Fruit fly (Drosophila melanogaster) whole organism, adult: ENCODE measurements around the gene CG18233.

Experiments
- CG11617 ChIP-seq: fragments of 200-800 bp; sonication (Bioruptor generic); optimal IDR thresholded peaks from 2 replicates; lab custom pipeline; 2017; ENCODE audit warnings: mild to moderate bottlenecking, missing biosample characterization, missing genetic modification reagents, missing genetic modification characterization
- CG12768 ChIP-seq: fragments of 200-800 bp; sonication (Bioruptor generic); optimal IDR thresholded peaks from 2 replicates; lab custom pipeline; 2017; ENCODE audit warnings: missing biosample characterization, missing genetic modification characterization, mild to moderate bottlenecking, moderate library complexity, missing genetic modification reagents
- CG14711 ChIP-seq: fragments of 200-800 bp; sonication (Bioruptor generic); optimal IDR thresholded peaks from 2 replicates; lab custom pipeline; 2018; ENCODE audit warnings: missing biosample characterization, mild to moderate bottlenecking, missing genetic modification characterization, moderate library complexity
- CG1620 ChIP-seq: fragments of 200-800 bp; sonication (Bioruptor generic); optimal IDR thresholded peaks from 2 replicates; lab custom pipeline; 2016; ENCODE audit warnings: missing biosample characterization, missing genetic modification characterization
- CG33017 ChIP-seq: fragments of 200-800 bp; sonication (Bioruptor generic); optimal IDR thresholded peaks from 2 replicates; lab custom pipeline; 2018; ENCODE audit warnings: missing biosample characterization, mild to moderate bottlenecking, missing genetic modification characterization, moderate library complexity
- CG5204 ChIP-seq: fragments of 200-800 bp; sonication (Bioruptor generic); optimal IDR thresholded peaks from 2 replicates; lab custom pipeline; 2016; ENCODE audit warnings: missing biosample characterization, missing genetic modification characterization
- CG7045 ChIP-seq: fragments of 200-800 bp; sonication (Bioruptor generic); optimal IDR thresholded peaks from 2 replicates; lab custom pipeline; 2017; ENCODE audit warnings: missing biosample characterization, mild to moderate bottlenecking, missing genetic modification characterization
- CG7101 ChIP-seq: fragments of 200-800 bp; sonication (Bioruptor generic); optimal IDR thresholded peaks from 2 replicates; lab custom pipeline; 2018; ENCODE audit warnings: missing biosample characterization, mild to moderate bottlenecking, missing genetic modification characterization, moderate library complexity
- Clk ChIP-seq: fragments of 200-800 bp; sonication (Bioruptor generic); optimal IDR thresholded peaks from 2 replicates; lab custom pipeline; 2017; ENCODE audit warnings: missing biosample characterization, missing genetic modification characterization
- Crg-1 ChIP-seq: fragments of 200-800 bp; sonication (Bioruptor generic); optimal IDR thresholded peaks from 2 replicates; lab custom pipeline; 2016; ENCODE audit warnings: missing biosample characterization, missing genetic modification characterization
- Hr96 ChIP-seq: fragments of 200-800 bp; sonication (Bioruptor generic); optimal IDR thresholded peaks from 2 replicates; lab custom pipeline; 2016; ENCODE audit warnings: missing biosample characterization, missing genetic modification characterization
- Mnt ChIP-seq: fragments of 200-800 bp; sonication (Bioruptor generic); optimal IDR thresholded peaks from 2 replicates; lab custom pipeline; 2016; ENCODE audit warnings: missing biosample characterization, mild to moderate bottlenecking, missing genetic modification characterization
- bab1 ChIP-seq: fragments of 200-800 bp; sonication (Bioruptor generic); optimal IDR thresholded peaks from 3 replicates; lab custom pipeline; 2019; ENCODE audit warnings: missing biosample characterization, mild to moderate bottlenecking, missing genetic modification characterization, moderate library complexity
- cic ChIP-seq: fragments of 200-800 bp; sonication (Bioruptor generic); optimal IDR thresholded peaks from 2 replicates; lab custom pipeline; 2017; ENCODE audit warnings: missing biosample characterization, mild to moderate bottlenecking, missing genetic modification characterization, moderate library complexity
- cnc ChIP-seq, 2 experiments: fragments of >200 bp; optimal IDR thresholded peaks; 2 replicates each; lab custom pipeline; 2017
- kay ChIP-seq: fragments of 200-800 bp; sonication (Bioruptor generic); peaks from one replicate; lab custom pipeline; 2016; ENCODE audit warnings: missing biosample characterization, missing genetic modification characterization, borderline replicate concordance
- ovo ChIP-seq: fragments of 200-800 bp; sonication (Bioruptor generic); optimal IDR thresholded peaks from 2 replicates; lab custom pipeline; 2016; ENCODE audit warnings: missing biosample characterization, missing genetic modification characterization
- pad ChIP-seq: fragments of 200-800 bp; sonication (Bioruptor generic); optimal IDR thresholded peaks from 3 replicates; lab custom pipeline; 2017; ENCODE audit warnings: missing biosample characterization, missing genetic modification characterization, mild to moderate bottlenecking, moderate library complexity, missing genetic modification reagents
- tj ChIP-seq: fragments of 200-800 bp; sonication (Bioruptor generic); optimal IDR thresholded peaks from 3 replicates; lab custom pipeline; 2017; ENCODE audit warnings: missing biosample characterization, mild to moderate bottlenecking, missing genetic modification characterization, moderate library complexity
- toe ChIP-seq: fragments of 200-800 bp; sonication (Bioruptor generic); optimal IDR thresholded peaks from 2 replicates; lab custom pipeline; 2016; ENCODE audit warnings: missing biosample characterization, missing genetic modification characterization

Gene CG18233

DNA sequence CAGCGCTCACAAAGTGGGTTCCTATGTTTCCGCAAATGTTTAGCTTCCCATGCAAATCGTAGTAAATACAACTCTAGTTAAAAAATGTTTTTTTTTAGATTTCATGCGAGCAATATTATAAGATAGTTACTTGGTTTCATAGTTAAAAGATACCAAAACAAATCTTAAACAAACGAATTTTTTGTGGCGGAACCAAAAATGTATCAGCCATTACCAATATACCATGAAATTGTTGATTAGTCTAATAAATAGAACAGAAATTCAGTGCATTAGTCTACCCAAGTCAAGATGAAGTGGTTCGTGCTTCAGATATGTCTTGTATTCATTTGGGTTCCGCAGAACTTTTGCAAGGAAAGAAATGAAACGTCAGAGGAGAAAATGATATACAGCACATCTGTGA is 6.3 kb downstream of the CG18233 start, which contains the start of gene CG32199:
Gene CG32199 (plus strand): TSS at position 301 of the 400 bp plus-strand sequence.
- TF ChIP-seq cic (GFP tag; lab: Kevin White, UChicago): no peak
- no peak for TF ChIP-seq CG33017
- TF ChIP-seq CG12768 (GFP tag; lab: Kevin White, UChicago): no peak
- TF ChIP-seq CG11617: no peak
- no peak for TF ChIP-seq cnc (optimal IDR thresholded peaks at IDR 0.05; lab: Kevin White, UChicago)
- TF ChIP-seq Mnt (GFP tag; lab: Kevin White, UChicago): no peak
- TF ChIP-seq toe (GFP tag; lab: Kevin White, UChicago): no peak
- no peak for TF ChIP-seq Clk (GFP tag; lab: Kevin White, UChicago)
- TF ChIP-seq tj: no peak
- no peak for TF ChIP-seq CG5204 (GFP tag; lab: Kevin White, UChicago)
- no peak for TF ChIP-seq pad
- no peak for TF ChIP-seq CG7101 (tag; lab: Kevin White, UChicago)

DNA sequence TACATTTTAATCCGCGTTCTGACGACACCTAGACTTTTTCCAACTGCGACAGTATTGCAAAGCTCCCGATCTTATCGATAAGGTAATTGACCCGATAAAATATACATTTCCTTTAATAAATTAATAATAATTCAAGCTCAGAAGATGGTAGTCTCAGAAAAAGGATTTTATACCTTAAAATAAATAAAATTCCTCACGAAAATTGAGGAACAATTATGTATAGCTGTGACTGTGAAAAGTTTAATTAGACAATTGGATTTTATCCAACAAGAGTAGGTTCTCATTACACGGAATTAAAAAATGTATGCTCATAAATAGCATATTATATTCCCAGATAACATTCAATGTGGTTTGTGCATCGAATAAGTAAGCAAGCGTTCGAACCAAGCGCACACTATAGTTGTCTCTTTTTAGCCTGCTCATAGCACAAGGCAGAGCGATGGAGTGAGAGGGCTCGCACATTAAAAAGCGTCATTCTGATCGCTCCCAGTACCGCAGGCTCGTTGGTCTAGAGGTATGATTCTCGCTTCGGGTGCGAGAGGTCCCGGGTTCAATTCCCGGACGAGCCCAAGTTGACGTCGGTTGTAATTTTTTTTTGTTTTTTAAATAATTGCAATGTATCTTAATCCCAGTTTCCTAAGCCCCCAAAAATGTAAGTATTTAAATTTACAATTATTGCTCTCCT is 12.8 kb downstream of the CG18233 start, which contains the start of the genes CG13380 and CG4174:
Gene CG13380 (minus strand): TSS at position 51 of the 685 bp plus-strand sequence.
Gene CG4174 (minus strand): TSS at position 51 of the 685 bp plus-strand sequence.
- TF ChIP-seq cic (GFP tag; lab: Kevin White, UChicago): no peak
- TF ChIP-seq pad: peak; percentile 11
- peak; percentile 47 for TF ChIP-seq bab1 (GFP tag; lab: Kevin White, UChicago)
- TF ChIP-seq CG7045 (GFP tag; lab: Kevin White, UChicago): no peak
- TF ChIP-seq ovo (GFP tag; lab: Kevin White, UChicago): no peak

DNA sequence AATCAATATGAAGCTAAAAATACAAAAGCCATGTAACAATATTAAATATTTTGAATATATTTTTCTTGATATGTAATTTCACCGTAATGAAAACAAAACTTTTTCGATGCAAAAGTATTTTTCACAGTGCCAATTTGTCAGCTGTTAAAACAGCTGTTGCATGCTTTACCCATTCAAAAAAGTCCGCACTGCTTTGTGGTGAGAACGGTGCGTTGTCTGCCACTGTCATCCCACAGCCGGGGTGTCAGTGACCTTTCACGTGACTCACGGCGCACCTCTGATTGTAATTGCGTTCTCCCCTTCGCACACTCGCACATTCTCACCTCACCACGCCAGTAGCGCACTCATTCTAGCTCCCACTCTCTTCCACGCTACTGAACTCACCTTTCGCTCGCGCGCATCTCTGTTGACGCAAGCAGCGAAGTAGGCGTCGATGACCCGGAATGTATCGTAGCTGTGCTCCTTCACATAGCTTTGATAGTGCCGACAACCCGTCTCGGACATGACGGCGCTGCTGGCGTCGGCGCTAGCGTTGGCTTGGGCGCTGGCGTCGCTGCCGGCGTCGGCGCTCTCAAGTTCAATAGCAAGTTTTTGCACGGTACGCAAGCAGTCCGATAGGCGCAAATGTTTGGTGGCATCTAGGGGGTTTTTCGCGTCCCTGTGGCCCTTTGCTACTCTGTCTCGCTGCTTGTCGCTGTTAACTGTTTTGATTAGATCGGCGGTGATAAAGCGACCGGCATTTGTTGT is 15.9 kb downstream of the CG18233 start:
- no peak for TF ChIP-seq kay
- no peak for TF ChIP-seq cic (GFP tag; lab: Kevin White, UChicago)
- peak; percentile 48 for TF ChIP-seq bab1 (GFP tag; lab: Kevin White, UChicago)
- no peak for TF ChIP-seq CG5204 (GFP tag; lab: Kevin White, UChicago)
- no peak for TF ChIP-seq CG7045 (GFP tag; lab: Kevin White, UChicago)
- TF ChIP-seq CG7101 (tag; lab: Kevin White, UChicago): peak; percentile 26
- TF ChIP-seq cnc (optimal IDR thresholded peaks at IDR 0.05; lab: Kevin White, UChicago): no peak
- no peak for TF ChIP-seq Clk (GFP tag; lab: Kevin White, UChicago)
- no peak for TF ChIP-seq ovo (GFP tag; lab: Kevin White, UChicago)
- TF ChIP-seq CG14711 (tag; lab: Kevin White, UChicago): no peak
- TF ChIP-seq CG33017: no peak
- peak; percentile 30 for TF ChIP-seq Hr96 (GFP tag; lab: Kevin White, UChicago)
- no peak for TF ChIP-seq CG11617
- TF ChIP-seq tj: no peak
- TF ChIP-seq CG1620 (GFP tag; lab: Kevin White, UChicago): no peak
- TF ChIP-seq Mnt (GFP tag; lab: Kevin White, UChicago): no peak
- no peak for TF ChIP-seq toe (GFP tag; lab: Kevin White, UChicago)
- no peak for TF ChIP-seq CG12768 (GFP tag; lab: Kevin White, UChicago)
- TF ChIP-seq pad: peak; percentile 79
- no peak for TF ChIP-seq Crg-1 (GFP tag; lab: Kevin White, UChicago)

DNA sequence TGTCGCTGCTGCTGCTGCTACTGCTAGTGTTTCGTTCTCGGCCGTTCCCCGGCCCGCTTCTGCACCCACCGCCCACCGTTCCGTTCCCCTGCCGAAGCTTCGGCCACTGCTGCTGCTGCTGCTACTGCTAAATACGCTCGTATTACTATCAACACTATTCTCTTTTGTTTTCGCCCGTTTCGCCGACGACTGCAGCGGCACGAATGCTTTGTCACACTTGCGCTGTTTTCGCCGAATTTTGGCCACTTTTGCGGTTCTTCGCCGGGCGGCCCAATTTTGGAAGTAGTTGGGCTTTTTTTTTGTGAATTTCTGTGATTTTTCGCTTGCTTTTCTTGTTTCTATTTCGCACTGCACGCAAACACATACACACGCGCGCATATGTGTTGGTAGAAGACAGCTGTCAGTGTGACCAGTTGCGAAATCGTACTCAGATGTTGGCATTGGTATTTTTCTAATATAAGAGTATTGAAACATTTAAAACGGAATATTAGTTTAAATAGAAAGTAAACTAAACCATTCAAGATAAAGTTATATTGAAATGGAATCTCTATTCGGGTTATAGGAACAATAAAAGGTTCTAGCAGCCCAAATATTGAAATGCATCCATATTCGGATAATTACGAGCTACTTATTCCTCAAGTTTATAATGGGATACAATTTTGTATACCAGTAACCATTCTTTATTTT is 16.6 kb downstream of the CG18233 start, which contains the start of gene not:
Gene not (minus strand): TSS at position 395 of the 687 bp plus-strand sequence.
- TF ChIP-seq cnc (optimal IDR thresholded peaks at IDR 0.05; lab: Kevin White, UChicago): no peak
- no peak for TF ChIP-seq kay
- TF ChIP-seq CG7045 (GFP tag; lab: Kevin White, UChicago): no peak
- TF ChIP-seq Crg-1 (GFP tag; lab: Kevin White, UChicago): no peak
- peak; percentile 17 for TF ChIP-seq bab1 (GFP tag; lab: Kevin White, UChicago)
- no peak for TF ChIP-seq Clk (GFP tag; lab: Kevin White, UChicago)
- no peak for TF ChIP-seq pad
- peak; percentile 71 for TF ChIP-seq cic (GFP tag; lab: Kevin White, UChicago)
- TF ChIP-seq tj: peak; percentile 75
- no peak for TF ChIP-seq CG33017
- TF ChIP-seq CG12768 (GFP tag; lab: Kevin White, UChicago): peak; percentile 33
- no peak for TF ChIP-seq CG5204 (GFP tag; lab: Kevin White, UChicago)
- TF ChIP-seq CG11617: no peak
- TF ChIP-seq ovo (GFP tag; lab: Kevin White, UChicago): no peak

DNA sequence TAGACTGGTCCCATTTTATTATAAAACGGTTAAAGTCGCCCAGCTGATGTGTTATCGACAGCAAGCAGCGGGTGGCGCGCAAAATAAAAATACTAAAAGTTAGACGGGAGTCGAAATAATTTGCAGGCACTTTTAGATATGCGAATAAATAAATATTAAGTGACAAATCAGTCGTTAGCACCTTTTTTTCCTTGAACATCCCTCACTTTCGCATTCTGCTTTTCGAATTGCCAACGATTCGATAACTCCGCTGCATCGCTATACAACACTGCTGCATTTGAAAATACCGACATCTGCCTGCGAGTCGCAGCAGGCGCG is 17.1 kb downstream of the CG18233 start, which contains the start of gene bora:
Gene bora (plus strand): TSS at position 271 of the 318 bp plus-strand sequence.
- peak; percentile 14 for TF ChIP-seq CG12768 (GFP tag; lab: Kevin White, UChicago)
- no peak for TF ChIP-seq CG14711 (tag; lab: Kevin White, UChicago)

DNA sequence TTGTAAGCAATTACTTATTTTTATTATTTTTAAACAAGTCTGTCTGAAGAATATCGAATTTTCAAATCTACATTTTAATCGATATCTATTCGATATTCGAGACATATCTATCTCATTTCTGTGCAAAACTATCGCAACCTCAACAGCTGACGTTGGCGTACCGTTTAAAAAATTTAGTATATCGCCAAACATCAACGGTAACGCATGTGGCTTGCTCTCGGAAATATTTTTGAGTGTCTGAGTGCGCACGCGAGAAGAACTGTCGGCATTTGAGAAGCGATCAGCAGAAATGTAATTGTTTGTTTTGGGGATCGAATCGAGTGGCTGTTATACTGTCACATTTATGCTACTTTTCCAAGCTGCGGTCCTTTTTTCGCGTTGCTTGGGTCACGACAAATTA is 20.5 kb downstream of the CG18233 start, which contains the start of gene MYPT-75D:
Gene MYPT-75D (plus strand): TSS at position 174 of the 400 bp plus-strand sequence.
- TF ChIP-seq cic (GFP tag; lab: Kevin White, UChicago): peak; percentile 27
- TF ChIP-seq CG7045 (GFP tag; lab: Kevin White, UChicago): no peak
- no peak for TF ChIP-seq CG14711 (tag; lab: Kevin White, UChicago)
- TF ChIP-seq Mnt (GFP tag; lab: Kevin White, UChicago): peak; percentile 71
- TF ChIP-seq tj: peak; percentile 67
- peak; percentile 35 for TF ChIP-seq CG1620 (GFP tag; lab: Kevin White, UChicago)
- TF ChIP-seq cnc (optimal IDR thresholded peaks at IDR 0.05; lab: Kevin White, UChicago): no peak
- TF ChIP-seq toe (GFP tag; lab: Kevin White, UChicago): no peak
- peak; percentile 61 for TF ChIP-seq kay
- no peak for TF ChIP-seq Clk (GFP tag; lab: Kevin White, UChicago)
- no peak for TF ChIP-seq CG33017
- TF ChIP-seq bab1 (GFP tag; lab: Kevin White, UChicago): peak; percentile 83
- peak; percentile 9 for TF ChIP-seq CG11617
- TF ChIP-seq pad: peak; percentile 40
- TF ChIP-seq Hr96 (GFP tag; lab: Kevin White, UChicago): peak; percentile 7
- TF ChIP-seq CG5204 (GFP tag; lab: Kevin White, UChicago): no peak
- TF ChIP-seq CG7101 (tag; lab: Kevin White, UChicago): peak; percentile 29
- peak; percentile 26 for TF ChIP-seq Crg-1 (GFP tag; lab: Kevin White, UChicago)
- peak; percentile 75 for TF ChIP-seq ovo (GFP tag; lab: Kevin White, UChicago)
- no peak for TF ChIP-seq CG12768 (GFP tag; lab: Kevin White, UChicago)
